Worm (Caenorhabditis elegans) whole organism, midembryonic: ENCODE measurements around the gene str-180.

Experiments used
- T22C8.4 ChIP-seq: fragments of 200-800 bp; sonication (Bioruptor generic); IDR thresholded peaks from 2 replicates; pipeline ENCODE4 v1.3.6; 2022; ENCODE audit warnings: missing genetic modification characterization, missing compliant biosample characterization
- cog-1 ChIP-seq: sonication (generic microtip); optimal IDR thresholded peaks from 2 replicates; lab custom pipeline; 2016; ENCODE audit warnings: missing genetic modification characterization, missing compliant biosample characterization
- flt-1 ChIP-seq: fragments of 200-800 bp; sonication (Bioruptor generic); IDR thresholded peaks from 2 replicates; pipeline ENCODE4 v1.3.6; 2022; ENCODE audit warnings: missing genetic modification characterization, missing compliant biosample characterization
- klf-2 ChIP-seq: fragments of 200-800 bp; sonication (Bioruptor generic); conservative IDR thresholded peaks from 2 replicates; pipeline ENCODE4 v1.3.6; 2022; ENCODE audit warnings: missing genetic modification reagents, missing genetic modification characterization, missing compliant biosample characterization
- med-1 ChIP-seq: sonication (generic microtip); optimal IDR thresholded peaks from 2 replicates; lab custom pipeline; 2017; ENCODE audit warnings: missing genetic modification characterization, mild to moderate bottlenecking, missing compliant biosample characterization, antibody characterized with exemption, missing genetic modification reagents; ENCODE audit not compliant: insufficient read depth
- ref-1 ChIP-seq: fragments of 200-800 bp; sonication (Bioruptor generic); conservative IDR thresholded peaks from 2 replicates; pipeline ENCODE4 v1.3.6; 2022; ENCODE audit warnings: missing genetic modification reagents, missing genetic modification characterization, missing compliant biosample characterization
- tab-1 ChIP-seq: fragments of 200-800 bp; sonication (Bioruptor generic); IDR thresholded peaks from 2 replicates; pipeline ENCODE4 v1.3.6; 2022; ENCODE audit warnings: missing genetic modification characterization, missing compliant biosample characterization
- ztf-23 ChIP-seq: fragments of 200-800 bp; sonication (Bioruptor generic); IDR thresholded peaks from 2 replicates; pipeline ENCODE4 v1.3.6; 2022; ENCODE audit warnings: missing genetic modification reagents, missing genetic modification characterization, missing compliant biosample characterization
- ztf-29 ChIP-seq: fragments of 200-800 bp; sonication (Bioruptor generic); IDR thresholded peaks from 2 replicates; pipeline ENCODE4 v1.3.6; 2022; ENCODE audit warnings: missing genetic modification reagents, missing genetic modification characterization, missing compliant biosample characterization

Gene str-180

DNA sequence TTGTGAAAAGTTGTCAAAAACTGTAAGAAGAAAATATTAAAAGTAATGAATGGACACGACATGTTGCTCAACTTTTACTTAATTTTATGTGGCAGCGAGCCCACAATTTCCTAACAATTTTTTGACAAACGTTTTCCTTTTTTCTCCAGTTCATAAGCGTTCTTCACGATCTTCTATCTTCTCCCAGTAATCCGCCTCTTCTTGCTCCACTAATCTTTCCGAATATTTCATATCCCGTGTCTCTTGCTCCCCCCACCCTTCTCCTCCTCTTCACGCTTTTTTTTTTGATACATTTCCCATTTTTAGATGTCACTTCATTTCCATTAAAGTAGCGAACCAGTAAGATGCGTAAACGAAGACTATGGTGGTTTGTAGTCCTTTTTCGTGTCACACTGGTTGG, 35.7 kb downstream of the str-180 start, which contains the start of gene scd-2:
TSS of gene scd-2 (plus strand) at position 301 of the 400 bp plus-strand sequence.
- TF ChIP-seq tab-1 (no peak), ztf-29 (GFP tag; lab: Robert Waterston, UW) (no peak), ztf-23 (GFP tag; lab: Robert Waterston, UW) (no peak), med-1 (GFP tag; lab: Kevin White, UChicago) (no peak), ref-1 (GFP tag; lab: Robert Waterston, UW) (no peak), cog-1 (tag; lab: Kevin White, UChicago) (no peak), flt-1 (no peak), klf-2 (GFP tag; lab: Robert Waterston, UW) (no peak), T22C8.4 (GFP tag; lab: Robert Waterston, UW) (no peak)

DNA sequence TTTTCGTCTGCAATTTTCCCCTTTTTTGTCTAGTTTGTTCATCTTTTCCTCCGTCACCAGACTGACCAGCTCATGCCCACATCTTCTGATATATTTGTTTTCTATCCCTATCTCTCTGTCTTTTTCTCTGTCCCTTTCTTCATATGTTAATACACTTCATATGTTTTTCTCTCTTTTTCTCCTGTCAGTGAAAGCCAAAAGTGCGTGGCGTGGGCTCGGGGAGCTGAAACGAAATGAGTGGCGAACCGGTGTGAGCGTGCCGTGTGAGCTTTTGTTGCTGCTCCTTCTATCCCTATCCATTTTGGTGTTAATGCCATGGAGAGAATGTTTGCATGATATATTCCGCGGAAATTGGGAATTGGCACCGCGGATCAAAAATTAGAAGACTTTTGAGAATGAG, 36.8 kb downstream of the str-180 start:
- TF ChIP-seq ref-1 (GFP tag; lab: Robert Waterston, UW) (no peak), med-1 (GFP tag; lab: Kevin White, UChicago) (no peak), cog-1 (tag; lab: Kevin White, UChicago) (no peak), T22C8.4 (GFP tag; lab: Robert Waterston, UW) (no peak), tab-1 (no peak), ztf-29 (GFP tag; lab: Robert Waterston, UW) (no peak), flt-1 (no peak), ztf-23 (GFP tag; lab: Robert Waterston, UW) (no peak), klf-2 (GFP tag; lab: Robert Waterston, UW) (no peak)

DNA sequence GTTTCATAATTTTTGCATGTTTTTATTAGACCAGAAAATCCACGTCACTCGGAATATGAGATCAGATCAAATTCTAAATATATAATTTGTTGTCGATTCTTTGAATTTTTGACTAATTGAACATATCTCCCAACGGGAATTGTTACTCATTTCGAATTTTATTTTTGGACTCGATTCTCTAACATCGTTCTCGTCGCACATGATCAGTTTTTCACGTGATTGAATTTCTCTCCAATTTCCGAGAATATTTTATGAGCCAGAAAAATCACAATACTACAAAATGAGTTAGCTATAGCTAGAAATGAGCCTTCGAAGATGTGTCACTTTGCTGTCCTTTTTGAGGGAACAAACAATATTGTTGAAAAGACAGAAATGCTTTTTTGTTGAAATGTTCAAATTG, 37.9 kb downstream of the str-180 start:
- TF ChIP-seq T22C8.4 (GFP tag; lab: Robert Waterston, UW) (no peak), med-1 (GFP tag; lab: Kevin White, UChicago) (no peak), tab-1 (no peak), cog-1 (tag; lab: Kevin White, UChicago) (no peak), flt-1 (no peak), ref-1 (GFP tag; lab: Robert Waterston, UW) (no peak), ztf-29 (GFP tag; lab: Robert Waterston, UW) (no peak), ztf-23 (GFP tag; lab: Robert Waterston, UW) (no peak), klf-2 (GFP tag; lab: Robert Waterston, UW) (no peak)

DNA sequence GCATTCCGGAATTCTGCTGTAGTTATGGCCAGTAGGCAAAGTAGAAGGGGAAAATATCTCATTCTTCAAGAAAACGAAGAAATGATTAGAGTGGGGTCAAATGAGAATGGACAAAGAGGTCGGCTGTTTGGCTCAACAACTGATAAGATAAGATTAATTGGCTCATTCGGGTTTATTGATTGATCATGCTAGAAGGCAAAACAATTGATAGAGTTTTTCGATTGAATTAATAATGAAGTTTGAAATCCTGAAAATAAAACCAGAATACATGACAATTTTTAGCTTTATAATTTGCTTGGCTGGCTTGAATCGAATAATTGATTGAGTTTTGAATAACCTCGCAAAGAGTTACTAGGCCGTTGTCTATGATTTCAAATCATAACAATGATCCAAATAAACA, 42.4 kb downstream of the str-180 start, which contains the start of gene ppt-1:
TSS of gene ppt-1 (minus strand) at position 101 of the 400 bp plus-strand sequence.
- no peak for TF ChIP-seq ref-1 (GFP tag; lab: Robert Waterston, UW)
- no peak for TF ChIP-seq tab-1
- TF ChIP-seq med-1 (GFP tag; lab: Kevin White, UChicago) = no peak
- no peak for TF ChIP-seq ztf-23 (GFP tag; lab: Robert Waterston, UW)
- no peak for TF ChIP-seq flt-1
- no peak for TF ChIP-seq ztf-29 (GFP tag; lab: Robert Waterston, UW)
- no peak for TF ChIP-seq klf-2 (GFP tag; lab: Robert Waterston, UW)
- TF ChIP-seq T22C8.4 (GFP tag; lab: Robert Waterston, UW) = no peak
- TF ChIP-seq cog-1 (tag; lab: Kevin White, UChicago) = no peak

DNA sequence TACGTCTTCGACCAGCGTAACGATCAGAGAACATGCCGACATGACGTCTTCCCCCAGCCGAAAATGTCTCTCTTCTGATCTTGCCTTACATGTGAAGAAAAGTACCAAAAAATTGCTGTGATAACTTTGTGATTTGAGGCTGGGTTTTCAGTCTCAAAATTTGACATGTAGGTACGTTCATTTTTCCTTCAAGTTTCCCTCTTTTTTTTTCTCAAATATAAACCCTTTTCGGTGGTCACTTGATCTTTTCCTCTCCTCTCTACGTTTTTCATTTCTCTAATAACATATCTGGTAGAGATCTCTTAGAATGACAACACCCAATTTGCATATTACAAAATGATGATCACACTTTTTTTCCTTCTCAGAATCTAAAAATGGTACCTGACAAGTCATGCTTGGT, 46.7 kb downstream of the str-180 start, which contains the start of gene nhr-37:
TSS of gene nhr-37 (plus strand) at position 301 of the 400 bp plus-strand sequence.
- TF ChIP-seq tab-1 (no peak), ztf-29 (GFP tag; lab: Robert Waterston, UW) (no peak), cog-1 (tag; lab: Kevin White, UChicago) (no peak), klf-2 (GFP tag; lab: Robert Waterston, UW) (no peak), flt-1 (no peak), ztf-23 (GFP tag; lab: Robert Waterston, UW) (no peak), T22C8.4 (GFP tag; lab: Robert Waterston, UW) (no peak), ref-1 (GFP tag; lab: Robert Waterston, UW) (no peak), med-1 (GFP tag; lab: Kevin White, UChicago) (no peak)

DNA sequence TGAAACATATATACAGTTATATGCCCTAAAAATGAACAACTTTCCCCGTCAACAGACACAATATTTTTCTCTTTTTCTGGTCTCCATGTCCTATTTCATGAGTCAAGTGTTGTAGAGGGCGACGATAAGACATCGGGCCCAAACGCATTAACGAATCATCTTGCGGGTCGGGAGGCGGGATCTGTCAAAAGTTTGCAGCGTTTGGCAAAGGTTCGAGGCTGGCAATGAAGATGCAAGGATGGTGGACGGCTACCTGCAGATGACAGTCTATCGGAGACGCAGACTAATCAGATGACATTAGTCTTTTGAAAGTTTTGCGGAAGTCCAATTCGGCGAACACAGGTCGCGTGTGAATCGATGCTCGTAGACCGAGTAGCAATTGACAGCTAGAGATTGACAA, 47.8 kb downstream of the str-180 start:
- TF ChIP-seq ref-1 (GFP tag; lab: Robert Waterston, UW) (no peak), flt-1 (no peak), tab-1 (no peak), ztf-23 (GFP tag; lab: Robert Waterston, UW) (no peak), T22C8.4 (GFP tag; lab: Robert Waterston, UW) (no peak), cog-1 (tag; lab: Kevin White, UChicago) (no peak), klf-2 (GFP tag; lab: Robert Waterston, UW) (no peak), ztf-29 (GFP tag; lab: Robert Waterston, UW) (no peak), med-1 (GFP tag; lab: Kevin White, UChicago) (no peak)
